Worm (Caenorhabditis elegans): ENCODE results near the gene C49G7.12.

DNA sequence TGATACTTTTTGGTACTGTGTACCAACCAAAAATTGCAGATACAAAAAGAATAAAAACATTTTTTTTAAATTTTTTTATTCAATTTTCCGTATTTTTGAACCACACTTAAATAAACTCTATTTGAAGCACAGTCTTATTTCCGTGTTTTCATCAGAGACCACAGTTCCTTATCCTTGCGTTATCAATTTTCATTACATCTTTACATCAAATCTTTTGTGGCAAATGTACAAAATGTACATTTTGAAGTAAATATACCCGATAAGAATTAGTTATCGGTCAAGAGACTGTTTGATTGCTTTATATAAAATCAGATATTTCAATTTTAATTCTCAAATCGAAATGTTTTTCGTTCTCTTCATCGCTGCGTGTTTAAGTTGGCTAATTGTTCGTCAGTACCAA, 15.9 kb upstream of the C49G7.12 start, which contains the start of gene cyp-35A3:
- TF ChIP-seq nhr-11 (tag; optimal IDR thresholded peaks at IDR 0.05): no peak
- no peak for TF ChIP-seq gmeb-2 (tag; optimal IDR thresholded peaks at IDR 0.05)
